Worm (Caenorhabditis elegans) whole organism, late embryonic: ENCODE data around the gene Y69H2.9.

Experiments used
- K02D7.2 ChIP-seq: sonication (generic microtip); optimal IDR thresholded peaks from 2 replicates; lab custom pipeline; 2017; ENCODE audit warnings: mild to moderate bottlenecking, missing genetic modification characterization, missing compliant biosample characterization
- ama-1 ChIP-seq: fragments of 150-350 bp; optimal IDR thresholded peaks from 2 replicates; lab custom pipeline; 2014
- ceh-18 ChIP-seq: sonication (generic microtip); optimal IDR thresholded peaks from 2 replicates; lab custom pipeline; 2016; ENCODE audit warnings: missing genetic modification characterization, missing compliant biosample characterization
- fkh-10 ChIP-seq: fragments of 150-350 bp; optimal IDR thresholded peaks from 2 replicates; lab custom pipeline; 2014; ENCODE audit warnings: missing biosample characterization, missing genetic modification reagents, missing genetic modification characterization
- hlh-13 ChIP-seq: fragments of 200-800 bp; sonication (Bioruptor generic); optimal IDR thresholded peaks from 2 replicates; lab custom pipeline; 2018; ENCODE audit warnings: mild to moderate bottlenecking, missing genetic modification characterization, missing compliant biosample characterization
- pqm-1 ChIP-seq: sonication (generic microtip); optimal IDR thresholded peaks from 2 replicates; lab custom pipeline; 2016; ENCODE audit warnings: missing genetic modification characterization, missing compliant biosample characterization
- unc-55 ChIP-seq: sonication (generic microtip); optimal IDR thresholded peaks from 2 replicates; lab custom pipeline; 2017; ENCODE audit warnings: missing biosample characterization, missing genetic modification reagents, missing genetic modification characterization

ce11 chrV:18742108-18742507 is 40.8 kb downstream of the Y69H2.9 start, which contains the start of gene clec-250:
- no peak for TF ChIP-seq unc-55 (GFP tag; lab: Kevin White, UChicago)
- no peak for TF ChIP-seq pqm-1 (tag; lab: Kevin White, UChicago)
- TF ChIP-seq hlh-13, result no peak
- TF ChIP-seq fkh-10 (GFP tag; lab: Kevin White, UChicago), result no peak
- TF ChIP-seq ama-1 (lab: Kevin White, UChicago), result no peak
- TF ChIP-seq K02D7.2 (tag; lab: Kevin White, UChicago), result no peak
- TF ChIP-seq ceh-18 (tag; lab: Kevin White, UChicago), result no peak
